Worm (Caenorhabditis elegans): ENCODE data around the gene rbg-3.
A peak's percentile ranks its signal among the peaks of the same experiment; 100 is the strongest.
"Not testable (repeated sequence)": the region's sequence is repeated elsewhere in the genome, so short reads cannot be mapped to it uniquely, and the experiment has no call there.

rbg-3 gene

ce11 chrIII:4742620-4743019 lies 11.6 kb upstream of the rbg-3 start, which contains the start of gene twk-6:
Gene twk-6, plus strand, starts transcription at chrIII:4742920.
- TF ChIP-seq W03F9.2, dao-5, him-1 (tag; optimal IDR thresholded peaks at IDR 0.05): not testable (repeated sequence)

DNA sequence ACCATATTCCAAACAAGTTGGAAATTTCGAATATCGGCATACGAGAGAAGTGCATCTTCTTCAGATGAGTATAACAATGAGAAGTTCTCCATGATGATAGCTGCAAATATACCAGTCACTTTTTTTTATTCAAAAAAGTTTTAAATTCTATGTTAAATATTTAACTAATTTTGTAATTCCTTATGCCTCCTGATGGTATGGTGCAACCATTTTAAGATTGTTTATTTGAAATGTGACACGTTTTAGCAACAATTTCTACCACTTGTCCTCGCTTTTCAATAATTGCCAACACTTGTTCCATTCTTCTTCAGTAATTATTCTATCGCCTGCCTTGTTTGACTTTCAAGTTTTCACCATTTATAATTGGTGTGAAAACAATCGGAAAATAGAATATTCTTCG lies 8.3 kb upstream of the rbg-3 start, which contains the start of gene F17C8.6:
F17C8.6 (minus strand) TSS at position 101 of the 400 bp plus-strand sequence.
- TF ChIP-seq him-1 (tag; optimal IDR thresholded peaks at IDR 0.05) (no peak), dao-5 (tag; optimal IDR thresholded peaks at IDR 0.05) (no peak), W03F9.2 (tag; optimal IDR thresholded peaks at IDR 0.05) (no peak)

ce11 chrIII:4748109-4748508 lies 6.1 kb upstream of the rbg-3 start, which contains the start of gene col-89:
Gene col-89, plus strand, starts transcription at chrIII:4748127.
- no peak for TF ChIP-seq dao-5 (tag; optimal IDR thresholded peaks at IDR 0.05)
- no peak for TF ChIP-seq him-1 (tag; optimal IDR thresholded peaks at IDR 0.05)
- no peak for TF ChIP-seq W03F9.2 (tag; optimal IDR thresholded peaks at IDR 0.05)

ce11 chrIII:4748666-4749065 lies 5.6 kb upstream of the rbg-3 start:
- TF ChIP-seq dao-5 (tag; optimal IDR thresholded peaks at IDR 0.05) = no peak

- no peak for TF ChIP-seq dao-5 (tag; optimal IDR thresholded peaks at IDR 0.05)
- peak; percentile 91 for TF ChIP-seq W03F9.2 (tag; optimal IDR thresholded peaks at IDR 0.05)
- peak; percentile 77 for TF ChIP-seq him-1 (tag; optimal IDR thresholded peaks at IDR 0.05)
These were observed 2.8 kb downstream of the rbg-3 start, which contains the start of gene fbxl-2 for ce11 chrIII:4756983-4757382. Gene fbxl-2, plus strand, starts transcription at chrIII:4757260.

ce11 chrIII:4762846-4763245 lies 8.6 kb downstream of the rbg-3 start:
- TF ChIP-seq dao-5 (tag; optimal IDR thresholded peaks at IDR 0.05) (no peak), him-1 (tag; optimal IDR thresholded peaks at IDR 0.05) (no peak), W03F9.2 (tag; optimal IDR thresholded peaks at IDR 0.05) (no peak)

DNA sequence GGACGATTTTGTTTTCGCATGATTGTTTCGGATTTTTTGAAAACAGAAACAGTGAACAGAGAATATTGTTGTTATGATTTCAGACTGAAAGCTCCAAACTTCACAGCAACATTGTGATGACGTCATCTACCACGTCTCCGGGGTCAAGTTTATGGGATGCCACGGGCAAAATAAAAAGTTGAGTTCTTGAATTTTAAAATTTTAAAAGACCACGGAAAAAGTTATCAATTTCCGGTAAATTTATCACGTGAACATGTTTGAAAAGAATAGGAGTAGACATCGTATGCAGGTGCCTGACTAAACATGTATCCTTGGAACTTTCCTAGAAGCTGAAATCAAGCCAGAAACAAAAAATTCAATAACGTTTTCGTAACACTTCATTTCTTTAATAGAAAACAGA lies 9.3 kb downstream of the rbg-3 start, which contains the start of gene B0393.4:
B0393.4 (minus strand) TSS at position 101 of the 400 bp plus-strand sequence.
- TF ChIP-seq him-1 (tag; optimal IDR thresholded peaks at IDR 0.05) (no peak), dao-5 (tag; optimal IDR thresholded peaks at IDR 0.05) (no peak), W03F9.2 (tag; optimal IDR thresholded peaks at IDR 0.05) (no peak)

DNA sequence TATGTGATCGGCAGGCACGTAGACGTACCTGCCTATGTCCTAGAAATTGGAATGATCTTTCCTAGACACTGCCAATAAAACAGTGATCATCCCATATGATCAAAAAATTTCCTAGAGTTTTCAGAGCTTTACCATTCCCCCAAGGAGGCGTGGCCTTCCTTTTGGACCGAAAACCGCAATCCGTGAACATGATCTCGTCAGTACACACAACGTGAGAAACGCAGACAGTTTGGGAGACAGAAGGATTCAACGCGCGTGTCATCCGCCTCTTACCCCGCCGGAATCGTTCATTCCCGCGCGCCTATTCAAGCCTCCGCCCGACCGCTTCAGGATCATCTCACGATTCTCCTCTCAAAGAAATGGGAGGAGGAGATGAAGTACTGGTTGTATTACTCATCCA lies 11.2 kb downstream of the rbg-3 start, which contains the start of gene B0393.5:
B0393.5 (plus strand) TSS at position 301 of the 400 bp plus-strand sequence.
- TF ChIP-seq dao-5 (tag; optimal IDR thresholded peaks at IDR 0.05) = no peak
- no peak for TF ChIP-seq him-1 (tag; optimal IDR thresholded peaks at IDR 0.05)
- TF ChIP-seq W03F9.2 (tag; optimal IDR thresholded peaks at IDR 0.05) = no peak

- TF ChIP-seq him-1 (tag; optimal IDR thresholded peaks at IDR 0.05) = no peak
- TF ChIP-seq dao-5 (tag; optimal IDR thresholded peaks at IDR 0.05) = no peak
- no peak for TF ChIP-seq W03F9.2 (tag; optimal IDR thresholded peaks at IDR 0.05)
These were observed 12.6 kb downstream of the rbg-3 start for ce11 chrIII:4766842-4767241.

DNA sequence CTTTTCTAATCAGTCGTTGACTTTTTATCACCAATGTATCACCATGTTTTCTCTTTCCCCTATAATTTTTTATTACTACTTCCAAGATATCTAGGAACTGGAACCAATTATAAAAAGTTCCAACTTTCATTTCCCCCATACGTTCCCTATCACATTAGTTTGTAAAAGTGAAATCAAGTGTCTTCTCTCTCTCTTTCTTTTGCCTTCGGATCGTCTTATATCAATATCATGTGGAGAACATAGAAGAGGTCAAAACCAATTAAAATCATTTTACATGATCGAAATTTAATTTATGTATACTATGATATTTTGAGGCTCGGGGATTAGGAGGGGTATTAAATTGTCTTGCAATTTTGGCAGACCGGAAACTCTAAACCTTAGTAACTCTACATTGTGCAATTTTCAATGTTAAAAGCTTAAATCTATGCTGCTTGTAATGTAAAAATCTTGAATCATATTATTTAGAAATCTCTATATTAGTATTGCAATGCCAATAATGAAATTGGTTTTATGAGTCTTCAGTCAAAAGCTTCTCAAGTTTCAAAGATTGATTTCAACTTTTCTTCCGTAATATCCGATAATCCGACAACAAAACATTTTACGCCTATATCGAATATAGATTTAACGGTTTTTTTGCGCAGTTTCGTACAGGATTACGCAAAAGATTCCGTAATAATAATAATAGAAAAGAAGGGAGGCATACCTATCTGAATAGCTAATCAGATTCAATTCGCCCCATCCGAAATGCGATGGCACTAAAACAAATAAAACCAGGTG lies 13.8 kb downstream of the rbg-3 start:
- TF ChIP-seq W03F9.2 (tag; optimal IDR thresholded peaks at IDR 0.05) (no peak), dao-5 (tag; optimal IDR thresholded peaks at IDR 0.05) (no peak), him-1 (tag; optimal IDR thresholded peaks at IDR 0.05) (no peak)

DNA sequence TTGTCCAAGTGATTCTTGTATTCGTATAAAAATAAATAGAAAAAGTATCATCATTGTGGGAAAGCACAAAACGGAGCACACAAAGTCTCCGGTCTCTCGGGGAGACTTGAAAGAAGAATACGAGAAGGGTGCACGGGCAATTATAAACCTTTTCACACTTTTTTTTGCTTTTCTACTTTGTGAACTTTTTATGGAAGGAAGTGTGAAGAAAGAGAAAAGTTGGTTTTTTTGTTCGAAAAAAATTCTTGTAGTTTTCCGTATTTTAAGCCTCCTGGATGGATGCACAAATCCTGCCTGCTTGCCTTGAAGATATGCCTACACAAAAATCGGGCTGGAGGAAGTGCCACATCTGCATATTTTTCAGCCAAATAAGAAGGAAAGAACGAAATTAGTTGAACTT lies 23.8 kb downstream of the rbg-3 start, which contains the start of gene B0393.7:
B0393.7 (minus strand) TSS at position 101 of the 400 bp plus-strand sequence.
- TF ChIP-seq W03F9.2 (tag; optimal IDR thresholded peaks at IDR 0.05) (no peak), dao-5 (tag; optimal IDR thresholded peaks at IDR 0.05) (no peak), him-1 (tag; optimal IDR thresholded peaks at IDR 0.05) (no peak)

DNA sequence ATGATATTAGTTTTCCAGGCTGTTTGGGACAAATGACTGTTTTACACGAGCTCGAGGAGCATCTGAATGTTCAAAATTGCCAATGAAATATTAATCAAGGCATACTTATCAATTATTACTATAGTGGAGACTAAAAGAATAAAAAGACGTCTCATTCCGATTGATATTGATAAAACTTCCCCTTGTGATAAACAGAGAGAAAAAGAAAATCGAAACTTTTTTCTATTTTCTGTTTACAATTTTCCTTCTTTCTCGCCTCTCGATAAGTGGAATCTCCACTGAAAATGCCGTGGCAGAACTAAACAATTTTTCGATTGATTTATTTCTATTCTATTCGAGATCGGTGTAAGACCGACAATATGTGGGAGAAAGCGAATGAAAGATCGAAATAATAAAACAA lies 25.6 kb downstream of the rbg-3 start, which contains the start of gene B0393.9:
B0393.9 (minus strand) TSS at position 303 of the 400 bp plus-strand sequence.
- TF ChIP-seq W03F9.2 (tag; optimal IDR thresholded peaks at IDR 0.05) (no peak), him-1 (tag; optimal IDR thresholded peaks at IDR 0.05) (no peak), dao-5 (tag; optimal IDR thresholded peaks at IDR 0.05) (no peak)

DNA sequence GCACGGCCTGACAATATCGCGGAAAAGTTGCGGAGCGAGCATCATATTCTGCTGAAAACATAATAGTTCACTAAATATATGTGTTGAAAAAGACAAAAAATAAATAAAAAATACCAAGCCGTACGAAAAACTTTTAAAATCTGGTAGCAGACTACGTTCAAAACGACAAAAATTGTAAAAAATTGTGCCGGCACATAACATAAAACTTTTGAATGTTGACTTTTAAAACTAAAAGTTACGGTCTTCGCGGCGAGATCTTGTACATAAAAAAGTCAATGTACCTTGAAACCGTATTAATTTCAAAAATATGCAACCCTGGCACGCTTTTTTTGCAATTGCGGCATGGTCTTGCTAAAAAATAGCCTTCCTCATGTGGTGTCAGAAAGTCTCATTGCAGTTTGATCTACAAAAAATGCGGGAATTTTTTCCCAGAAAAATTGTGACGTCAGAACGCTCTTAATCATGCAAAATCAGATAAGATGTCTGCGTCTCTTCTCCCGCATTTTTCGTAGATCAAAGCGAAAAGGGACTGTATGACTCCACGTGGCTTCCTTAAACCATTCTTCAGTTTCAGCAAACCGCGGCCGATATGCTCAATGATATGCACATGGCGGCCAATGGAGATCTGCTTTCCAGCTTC lies 27.8 kb downstream of the rbg-3 start, which contains the start of the genes gex-5 and C38D4.10:
gex-5 (minus strand) TSS at position 51 of the 640 bp plus-strand sequence.
C38D4.10 (plus strand) TSS at position 590 of the 640 bp plus-strand sequence.
- not testable (repeated sequence) for TF ChIP-seq dao-5, W03F9.2, him-1 (tag; optimal IDR thresholded peaks at IDR 0.05)

DNA sequence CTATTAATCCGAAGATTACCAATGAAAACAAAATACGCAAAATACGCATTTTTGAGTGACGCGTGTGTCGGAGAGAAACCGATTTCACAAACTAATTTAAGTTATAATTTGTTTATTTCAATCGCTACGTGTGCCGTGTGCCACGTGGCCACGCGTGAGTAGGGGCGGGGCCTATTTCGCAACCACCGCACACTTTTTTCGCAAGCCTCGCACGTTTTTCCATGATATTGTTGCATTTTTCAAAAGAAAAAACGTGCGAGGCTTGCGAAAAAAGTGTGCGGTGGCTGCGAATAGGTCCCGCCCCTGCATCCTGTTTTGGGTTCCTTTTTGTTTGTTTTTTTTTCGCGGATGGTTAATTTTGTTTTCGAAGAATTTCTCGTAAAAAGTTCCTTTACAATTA lies 30.9 kb downstream of the rbg-3 start, which contains the start of gene enu-3.2:
enu-3.2 (minus strand) TSS at position 105 of the 400 bp plus-strand sequence.
- TF ChIP-seq W03F9.2, dao-5, him-1 (tag; optimal IDR thresholded peaks at IDR 0.05): not testable (repeated sequence)
